Fruit fly (Drosophila melanogaster): ENCODE measurements around the gene CG6333.

The CG6333 gene

DNA sequence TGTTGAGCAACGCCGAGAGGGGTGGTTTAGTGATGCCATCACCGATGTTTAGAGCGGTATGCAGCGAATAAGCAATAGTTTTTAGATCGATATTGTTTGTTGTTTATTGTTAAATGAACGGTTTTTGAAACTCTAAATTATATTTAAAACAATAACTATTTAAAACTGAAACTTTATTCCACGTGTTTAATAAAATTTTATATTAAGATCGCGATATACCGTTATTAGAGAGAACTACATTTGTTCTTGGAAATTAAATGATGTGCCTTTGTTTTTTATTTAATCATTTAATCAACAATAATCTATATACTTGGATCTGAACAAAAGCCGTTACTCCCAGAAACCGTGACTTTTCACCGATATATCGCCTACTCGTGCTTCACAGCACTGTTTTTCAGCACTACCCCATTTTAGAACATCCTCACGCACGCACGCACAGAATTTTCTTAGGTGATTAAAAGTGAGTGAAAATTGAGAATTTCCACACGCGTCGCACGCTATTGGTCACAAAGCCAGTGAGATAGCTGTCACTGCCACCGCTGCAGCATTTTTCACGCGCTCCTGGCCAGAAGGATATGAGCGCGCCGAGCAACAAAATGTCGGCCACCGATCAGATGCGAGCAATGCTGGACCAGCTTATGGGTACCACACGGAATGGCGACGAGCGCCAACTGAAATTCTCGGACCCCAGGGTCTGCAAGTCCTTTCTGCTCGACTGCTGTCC, 28.0 kb upstream of the CG6333 start, which contains the start of the genes U4-U6-60K and CG7564 (continued):
- no peak for TF ChIP-seq fu2 (GFP tag; optimal IDR thresholded peaks at IDR 0.05)
- TF ChIP-seq CG12769 (tag; optimal IDR thresholded peaks at IDR 0.05) = no peak
- TF ChIP-seq CG8359 (GFP tag; optimal IDR thresholded peaks at IDR 0.05; ENCODE audit: borderline replicate concordance) = no peak
- peak; percentile 63 for TF ChIP-seq Abd-B (GFP tag; optimal IDR thresholded peaks at IDR 0.05)
- TF ChIP-seq chinmo (GFP tag; IDR thresholded peaks at IDR 0.05; ENCODE audit: partially characterized antibody) = peak; percentile 92; the same call in 3 of the 4 replicates
- TF ChIP-seq CG2202 (tag; optimal IDR thresholded peaks at IDR 0.05) = no peak
- TF ChIP-seq CG10267 (tag; optimal IDR thresholded peaks at IDR 0.05) = peak; percentile 98
- no peak for TF ChIP-seq CG1529 (GFP tag; optimal IDR thresholded peaks at IDR 0.05)
- peak; percentile 69 for TF ChIP-seq CG7556 (GFP tag; optimal IDR thresholded peaks at IDR 0.05)
- TF ChIP-seq CG12659 (GFP tag; optimal IDR thresholded peaks at IDR 0.05) = peak; percentile 82
- TF ChIP-seq hb (GFP tag; IDR thresholded peaks at IDR 0.05; ENCODE audit: partially characterized antibody) = peak; percentile 98
- no peak for TF ChIP-seq CG16863 (GFP tag; optimal IDR thresholded peaks at IDR 0.05)
- TF ChIP-seq CG10274 (GFP tag; optimal IDR thresholded peaks at IDR 0.05) = peak; percentile 41
- TF ChIP-seq CG15696 (tag; optimal IDR thresholded peaks at IDR 0.05) = peak; percentile 38
- TF ChIP-seq Taf1 (GFP tag; IDR thresholded peaks at IDR 0.05) = 0 out of 2 replicates have a peak, but pooled peaks have one; percentile 33
- no peak for TF ChIP-seq Atf6 (GFP tag; IDR thresholded peaks at IDR 0.05)
- TF ChIP-seq CG14860 (GFP tag; IDR thresholded peaks at IDR 0.05; ENCODE audit: partially characterized antibody) = peak; percentile 95
- TF ChIP-seq pum (GFP tag; optimal IDR thresholded peaks at IDR 0.05) = peak; percentile 20
- TF ChIP-seq gsb (GFP tag; IDR thresholded peaks at IDR 0.05) = no peak
- TF ChIP-seq ro (GFP tag; IDR thresholded peaks at IDR 0.05) = no peak
- no peak for TF ChIP-seq CG10959 (GFP tag; IDR thresholded peaks at IDR 0.05)
- TF ChIP-seq CG2116 (GFP tag; optimal IDR thresholded peaks at IDR 0.05) = peak; percentile 62
- 0 out of 2 replicates have a peak, but pooled peaks have one; percentile 11 for TF ChIP-seq CG4730 (GFP tag; IDR thresholded peaks at IDR 0.05)
- TF ChIP-seq mld (GFP tag; IDR thresholded peaks at IDR 0.05; ENCODE audit: partially characterized antibody) = peak; percentile 95
- no peak for TF ChIP-seq Nf-YA (GFP tag; IDR thresholded peaks at IDR 0.05)
- TF ChIP-seq nerfin-1 (tag; optimal IDR thresholded peaks at IDR 0.05) = peak; percentile 24
- TF ChIP-seq Chrac-16 (GFP tag; optimal IDR thresholded peaks at IDR 0.05) = peak; percentile 42
- TF ChIP-seq Bgb (GFP tag; IDR thresholded peaks at IDR 0.05; ENCODE audit: partially characterized antibody) = peak; percentile 97
- TF ChIP-seq CG6765 (GFP tag; optimal IDR thresholded peaks at IDR 0.05) = no peak
- peak; percentile 45 for TF ChIP-seq Ets97D (GFP tag; optimal IDR thresholded peaks at IDR 0.05)
- peak; percentile 53 for TF ChIP-seq CG17829 (tag; optimal IDR thresholded peaks at IDR 0.05)
- TF ChIP-seq CG34224 (GFP tag; IDR thresholded peaks at IDR 0.05; ENCODE audit: partially characterized antibody) = peak; percentile 80
- TF ChIP-seq Mrtf (GFP tag; IDR thresholded peaks at IDR 0.05) = peak; percentile 49; the same call in 1 of the 3 replicates
- TF ChIP-seq MTF-1 (GFP tag; optimal IDR thresholded peaks at IDR 0.05; ENCODE audit: borderline replicate concordance) = no peak
- peak; percentile 12 for TF ChIP-seq Bteb2 (GFP tag; optimal IDR thresholded peaks at IDR 0.05)
- TF ChIP-seq Jarid2 (GFP tag; optimal IDR thresholded peaks at IDR 0.05) = peak; percentile 17
- no peak for TF ChIP-seq bab2 (GFP tag; optimal IDR thresholded peaks at IDR 0.05)
- peak; percentile 99 for TF ChIP-seq CG3995 (GFP tag; optimal IDR thresholded peaks at IDR 0.05)
- TF ChIP-seq CG6272 (GFP tag; IDR thresholded peaks at IDR 0.05) = peak; percentile 41; the same call in 1 of the 2 replicates
- no peak for TF ChIP-seq Awh (GFP tag; IDR thresholded peaks at IDR 0.05)
- TF ChIP-seq CG31441 (GFP tag; IDR thresholded peaks at IDR 0.05) = peak; percentile 91
- peak; percentile 53 for TF ChIP-seq HLH54F (GFP tag; optimal IDR thresholded peaks at IDR 0.05)
- TF ChIP-seq ranshi (GFP tag; IDR thresholded peaks at IDR 0.05) = peak; percentile 33; the same call in 1 of the 2 replicates
- TF ChIP-seq CG14441 (GFP tag; IDR thresholded peaks at IDR 0.05) = no peak
- peak; percentile 68; the same call in 1 of the 3 replicates for TF ChIP-seq dysf (GFP tag; IDR thresholded peaks at IDR 0.05)
- TF ChIP-seq CG31388 (GFP tag; optimal IDR thresholded peaks at IDR 0.05) = no peak
- TF ChIP-seq Tbp (GFP tag; optimal IDR thresholded peaks at IDR 0.05) = peak; percentile 27
- TF ChIP-seq CG34422 (GFP tag; IDR thresholded peaks at IDR 0.05) = peak; percentile 33; the same call in 1 of the 3 replicates
- peak; percentile 43 for TF ChIP-seq Fer2 (tag; optimal IDR thresholded peaks at IDR 0.05)

Data from whole organism, embryonic.